Fruit fly (Drosophila melanogaster) whole organism, adult: ENCODE results near the gene CG34302.

Experiments used
- CG11617 ChIP-seq: fragments of 200-800 bp; sonication (Bioruptor generic); optimal IDR thresholded peaks from 2 replicates; lab custom pipeline; 2017; ENCODE audit warnings: mild to moderate bottlenecking, missing biosample characterization, missing genetic modification reagents, missing genetic modification characterization
- CG12768 ChIP-seq: fragments of 200-800 bp; sonication (Bioruptor generic); optimal IDR thresholded peaks from 2 replicates; lab custom pipeline; 2017; ENCODE audit warnings: missing biosample characterization, missing genetic modification characterization, mild to moderate bottlenecking, moderate library complexity, missing genetic modification reagents
- CG14711 ChIP-seq: fragments of 200-800 bp; sonication (Bioruptor generic); optimal IDR thresholded peaks from 2 replicates; lab custom pipeline; 2018; ENCODE audit warnings: missing biosample characterization, mild to moderate bottlenecking, missing genetic modification characterization, moderate library complexity
- CG1620 ChIP-seq: fragments of 200-800 bp; sonication (Bioruptor generic); optimal IDR thresholded peaks from 2 replicates; lab custom pipeline; 2016; ENCODE audit warnings: missing biosample characterization, missing genetic modification characterization
- CG33017 ChIP-seq: fragments of 200-800 bp; sonication (Bioruptor generic); optimal IDR thresholded peaks from 2 replicates; lab custom pipeline; 2018; ENCODE audit warnings: missing biosample characterization, mild to moderate bottlenecking, missing genetic modification characterization, moderate library complexity
- CG5204 ChIP-seq: fragments of 200-800 bp; sonication (Bioruptor generic); optimal IDR thresholded peaks from 2 replicates; lab custom pipeline; 2016; ENCODE audit warnings: missing biosample characterization, missing genetic modification characterization
- CG7045 ChIP-seq: fragments of 200-800 bp; sonication (Bioruptor generic); optimal IDR thresholded peaks from 2 replicates; lab custom pipeline; 2017; ENCODE audit warnings: missing biosample characterization, mild to moderate bottlenecking, missing genetic modification characterization
- CG7101 ChIP-seq: fragments of 200-800 bp; sonication (Bioruptor generic); optimal IDR thresholded peaks from 2 replicates; lab custom pipeline; 2018; ENCODE audit warnings: missing biosample characterization, mild to moderate bottlenecking, missing genetic modification characterization, moderate library complexity
- Clk ChIP-seq: fragments of 200-800 bp; sonication (Bioruptor generic); optimal IDR thresholded peaks from 2 replicates; lab custom pipeline; 2017; ENCODE audit warnings: missing biosample characterization, missing genetic modification characterization
- Crg-1 ChIP-seq: fragments of 200-800 bp; sonication (Bioruptor generic); optimal IDR thresholded peaks from 2 replicates; lab custom pipeline; 2016; ENCODE audit warnings: missing biosample characterization, missing genetic modification characterization
- Hr96 ChIP-seq: fragments of 200-800 bp; sonication (Bioruptor generic); optimal IDR thresholded peaks from 2 replicates; lab custom pipeline; 2016; ENCODE audit warnings: missing biosample characterization, missing genetic modification characterization
- Mnt ChIP-seq: fragments of 200-800 bp; sonication (Bioruptor generic); optimal IDR thresholded peaks from 2 replicates; lab custom pipeline; 2016; ENCODE audit warnings: missing biosample characterization, mild to moderate bottlenecking, missing genetic modification characterization
- bab1 ChIP-seq: fragments of 200-800 bp; sonication (Bioruptor generic); optimal IDR thresholded peaks from 3 replicates; lab custom pipeline; 2019; ENCODE audit warnings: missing biosample characterization, mild to moderate bottlenecking, missing genetic modification characterization, moderate library complexity
- cic ChIP-seq: fragments of 200-800 bp; sonication (Bioruptor generic); optimal IDR thresholded peaks from 2 replicates; lab custom pipeline; 2017; ENCODE audit warnings: missing biosample characterization, mild to moderate bottlenecking, missing genetic modification characterization, moderate library complexity
- cnc ChIP-seq, 2 experiments: fragments of >200 bp; optimal IDR thresholded peaks; 2 replicates each; lab custom pipeline; 2017
- kay ChIP-seq: fragments of 200-800 bp; sonication (Bioruptor generic); peaks from one replicate; lab custom pipeline; 2016; ENCODE audit warnings: missing biosample characterization, missing genetic modification characterization, borderline replicate concordance
- ovo ChIP-seq: fragments of 200-800 bp; sonication (Bioruptor generic); optimal IDR thresholded peaks from 2 replicates; lab custom pipeline; 2016; ENCODE audit warnings: missing biosample characterization, missing genetic modification characterization
- pad ChIP-seq: fragments of 200-800 bp; sonication (Bioruptor generic); optimal IDR thresholded peaks from 3 replicates; lab custom pipeline; 2017; ENCODE audit warnings: missing biosample characterization, missing genetic modification characterization, mild to moderate bottlenecking, moderate library complexity, missing genetic modification reagents
- tj ChIP-seq: fragments of 200-800 bp; sonication (Bioruptor generic); optimal IDR thresholded peaks from 3 replicates; lab custom pipeline; 2017; ENCODE audit warnings: missing biosample characterization, mild to moderate bottlenecking, missing genetic modification characterization, moderate library complexity
- toe ChIP-seq: fragments of 200-800 bp; sonication (Bioruptor generic); optimal IDR thresholded peaks from 2 replicates; lab custom pipeline; 2016; ENCODE audit warnings: missing biosample characterization, missing genetic modification characterization

The CG34302 gene

dm6 chr3R:9783240-9783917 lies 40.2 kb downstream of the CG34302 start:
- TF ChIP-seq Hr96 = no peak
- peak; percentile 62 for TF ChIP-seq bab1
- no peak for TF ChIP-seq CG5204
- TF ChIP-seq CG7101 (tag; lab: Kevin White, UChicago) = peak; percentile 16
- TF ChIP-seq ovo (GFP tag; lab: Kevin White, UChicago) = peak; percentile 0
- TF ChIP-seq CG14711 (tag; lab: Kevin White, UChicago) = peak; percentile 18
- TF ChIP-seq CG33017 (tag; lab: Kevin White, UChicago) = peak; percentile 37
- no peak for TF ChIP-seq Clk (GFP tag; lab: Kevin White, UChicago)

dm6 chr3R:9779764-9780163 lies 43.9 kb downstream of the CG34302 start, which contains the start of gene CG12947:
Gene CG12947, plus strand, starts transcription at chr3R:9780064.
- no peak for TF ChIP-seq ovo (GFP tag; lab: Kevin White, UChicago)
- no peak for TF ChIP-seq cic (GFP tag; lab: Kevin White, UChicago)
- TF ChIP-seq CG7101 (tag; lab: Kevin White, UChicago) = no peak
- TF ChIP-seq Crg-1 (GFP tag; lab: Kevin White, UChicago) = no peak
- no peak for TF ChIP-seq CG11617 (GFP tag; lab: Kevin White, UChicago)
- no peak for TF ChIP-seq CG7045 (GFP tag; lab: Kevin White, UChicago)

- TF ChIP-seq CG7045 (GFP tag; lab: Kevin White, UChicago) (peak; percentile 42), cic (GFP tag; lab: Kevin White, UChicago) (peak; percentile 74), CG14711 (tag; lab: Kevin White, UChicago) (peak; percentile 69), CG7101 (tag; lab: Kevin White, UChicago) (peak; percentile 86), cnc (optimal IDR thresholded peaks at IDR 0.05; lab: Kevin White, UChicago) (no peak), CG5204 (no peak), Clk (GFP tag; lab: Kevin White, UChicago) (peak; percentile 62), CG11617 (GFP tag; lab: Kevin White, UChicago) (peak; percentile 83), Hr96 (peak; percentile 87), CG1620 (GFP tag; lab: Kevin White, UChicago) (peak; percentile 94), pad (peak; percentile 71), Crg-1 (GFP tag; lab: Kevin White, UChicago) (peak; percentile 93), CG12768 (GFP tag; lab: Kevin White, UChicago) (peak; percentile 70), CG33017 (tag; lab: Kevin White, UChicago) (peak; percentile 53), tj (GFP tag; lab: Kevin White, UChicago) (peak; percentile 50), Mnt (GFP tag; lab: Kevin White, UChicago) (peak; percentile 90), kay (no peak), bab1 (peak; percentile 93), toe (GFP tag; lab: Kevin White, UChicago) (peak; percentile 92), ovo (GFP tag; lab: Kevin White, UChicago) (peak; percentile 73)
Observed at dm6 chr3R:9777941-9778360, 45.7 kb downstream of the CG34302 start, which contains the start of gene RpS29. Gene RpS29, plus strand, starts transcription at chr3R:9778042.

- TF ChIP-seq Crg-1 (GFP tag; lab: Kevin White, UChicago) (no peak), Mnt (GFP tag; lab: Kevin White, UChicago) (no peak), CG5204 (no peak), ovo (GFP tag; lab: Kevin White, UChicago) (no peak), cic (GFP tag; lab: Kevin White, UChicago) (no peak), pad (no peak), Clk (GFP tag; lab: Kevin White, UChicago) (no peak), CG1620 (GFP tag; lab: Kevin White, UChicago) (no peak), CG33017 (tag; lab: Kevin White, UChicago) (no peak), CG7045 (GFP tag; lab: Kevin White, UChicago) (no peak), CG11617 (GFP tag; lab: Kevin White, UChicago) (no peak), CG12768 (GFP tag; lab: Kevin White, UChicago) (no peak), Hr96 (no peak), toe (GFP tag; lab: Kevin White, UChicago) (no peak), kay (no peak), CG7101 (tag; lab: Kevin White, UChicago) (no peak), bab1 (no peak)
Observed at dm6 chr3R:9774821-9775220, 48.8 kb downstream of the CG34302 start, which contains the start of gene topi. Gene topi, plus strand, starts transcription at chr3R:9775121.

- TF ChIP-seq CG33017 (tag; lab: Kevin White, UChicago) (peak; percentile 12), CG12768 (GFP tag; lab: Kevin White, UChicago) (peak; percentile 5), cic (GFP tag; lab: Kevin White, UChicago) (peak; percentile 92), kay (no peak), Mnt (GFP tag; lab: Kevin White, UChicago) (peak; percentile 36)
Observed at dm6 chr3R:9774147-9774546, 49.5 kb downstream of the CG34302 start, which contains the start of gene Whamy. Gene Whamy, minus strand, starts transcription at chr3R:9774419.
